Worm (Caenorhabditis elegans) whole organism, dauer: ENCODE data around the gene phyh-1.

Source experiments
- unc-62 ChIP-seq: sonication (generic microtip); optimal IDR thresholded peaks from 2 replicates; lab custom pipeline; 2017; ENCODE audit warnings: missing biosample characterization, missing genetic modification reagents, missing genetic modification characterization

Gene phyh-1

ce11 chrIV:17278861-17279591 lies 19.8 kb upstream of the phyh-1 start, which contains the start of gene hsp-1:
Gene hsp-1 (plus strand): TSS chrIV:17278959.
- no peak for TF ChIP-seq unc-62 (GFP tag; lab: Kevin White, UChicago)

ce11 chrIV:17278363-17278762 lies 19.2 kb upstream of the phyh-1 start:
- no peak for TF ChIP-seq unc-62 (GFP tag; lab: Kevin White, UChicago)

- no peak for TF ChIP-seq unc-62 (GFP tag; lab: Kevin White, UChicago)
These were observed 18.4 kb upstream of the phyh-1 start for ce11 chrIV:17277459-17278173.

ce11 chrIV:17276705-17277458 lies 17.7 kb upstream of the phyh-1 start, which contains the start of gene clec-196:
Gene clec-196 (plus strand): TSS chrIV:17276956.
- TF ChIP-seq unc-62 (GFP tag; lab: Kevin White, UChicago): no peak

- TF ChIP-seq unc-62 (GFP tag; lab: Kevin White, UChicago): no peak
These were observed 16.1 kb upstream of the phyh-1 start, which contains the start of gene lhfp-4 for ce11 chrIV:17275281-17275680. Gene lhfp-4 (plus strand): TSS chrIV:17275581.

DNA sequence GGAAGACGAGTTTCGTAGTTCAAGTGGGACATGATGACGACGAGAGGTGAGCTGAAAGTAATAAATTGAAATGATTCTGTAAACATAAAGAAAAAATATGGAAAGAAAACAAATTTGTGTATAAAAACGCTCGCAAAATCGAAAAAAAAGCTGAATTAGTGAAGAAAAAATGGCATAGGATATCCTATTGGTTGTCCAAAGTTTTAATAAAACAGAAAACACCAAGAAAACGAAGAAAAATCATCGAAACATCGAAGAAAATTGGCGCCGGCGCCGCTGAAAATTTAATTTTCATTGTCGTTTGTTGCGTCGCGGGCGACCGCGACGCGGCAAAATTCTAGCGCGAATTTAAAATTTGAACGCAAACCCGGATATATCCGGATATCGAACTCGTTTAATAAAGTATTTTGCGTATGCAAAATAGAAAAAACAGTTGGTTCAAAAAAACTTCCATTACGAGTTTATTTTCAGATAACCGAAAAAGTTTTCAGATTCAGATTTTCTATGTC lies 14.4 kb upstream of the phyh-1 start, which contains the start of gene gln-5:
TSS of gene gln-5 (minus strand) at position 51 of the 509 bp plus-strand sequence.
- TF ChIP-seq unc-62 (GFP tag; lab: Kevin White, UChicago): no peak

DNA sequence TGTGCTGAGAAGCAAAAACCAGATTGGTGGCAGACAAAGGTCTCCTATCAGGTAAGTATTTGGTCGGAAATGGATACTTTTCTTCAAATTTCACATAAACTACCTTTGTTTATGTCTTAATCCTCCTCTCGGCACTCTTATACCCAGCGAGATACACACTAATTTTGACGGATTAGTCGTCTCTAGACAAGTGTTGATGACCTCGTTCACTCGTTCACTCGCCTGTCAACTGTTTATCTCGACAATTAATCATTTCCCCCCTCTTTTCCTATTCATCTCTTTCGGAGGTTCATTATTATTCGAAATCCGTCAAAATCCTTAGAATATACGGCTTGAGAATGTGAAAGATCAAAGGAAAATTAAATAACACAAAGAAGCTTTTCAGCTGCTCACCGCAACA lies 10.5 kb upstream of the phyh-1 start:
- no peak for TF ChIP-seq unc-62 (GFP tag; lab: Kevin White, UChicago)

DNA sequence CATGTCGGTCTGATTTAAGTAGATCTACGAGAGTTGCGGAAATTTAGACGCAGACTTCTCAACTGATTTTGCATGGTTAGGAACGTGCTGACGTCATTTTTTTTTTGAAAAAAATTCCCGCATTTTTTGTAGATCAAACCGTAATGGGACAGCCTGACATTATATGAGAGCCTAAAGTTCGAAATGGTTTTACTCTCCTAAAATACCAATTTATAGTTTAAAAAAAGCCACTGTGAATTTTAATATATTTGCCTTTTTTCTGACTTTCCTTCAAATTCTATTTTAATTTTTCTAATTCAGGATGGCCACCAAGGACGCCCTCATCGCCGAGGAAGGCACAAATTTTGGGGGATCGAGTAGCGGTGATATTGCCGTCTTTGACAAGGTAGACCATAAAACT lies 9.8 kb upstream of the phyh-1 start, which contains the start of gene atgp-1:
TSS of gene atgp-1 (plus strand) at position 301 of the 400 bp plus-strand sequence.
- no peak for TF ChIP-seq unc-62 (GFP tag; lab: Kevin White, UChicago)

- no peak for TF ChIP-seq unc-62 (GFP tag; lab: Kevin White, UChicago)
These were observed 9.4 kb upstream of the phyh-1 start for ce11 chrIV:17268628-17269027.

- TF ChIP-seq unc-62 (GFP tag; lab: Kevin White, UChicago): no peak
These were observed 8.9 kb upstream of the phyh-1 start for ce11 chrIV:17268069-17268468.

DNA sequence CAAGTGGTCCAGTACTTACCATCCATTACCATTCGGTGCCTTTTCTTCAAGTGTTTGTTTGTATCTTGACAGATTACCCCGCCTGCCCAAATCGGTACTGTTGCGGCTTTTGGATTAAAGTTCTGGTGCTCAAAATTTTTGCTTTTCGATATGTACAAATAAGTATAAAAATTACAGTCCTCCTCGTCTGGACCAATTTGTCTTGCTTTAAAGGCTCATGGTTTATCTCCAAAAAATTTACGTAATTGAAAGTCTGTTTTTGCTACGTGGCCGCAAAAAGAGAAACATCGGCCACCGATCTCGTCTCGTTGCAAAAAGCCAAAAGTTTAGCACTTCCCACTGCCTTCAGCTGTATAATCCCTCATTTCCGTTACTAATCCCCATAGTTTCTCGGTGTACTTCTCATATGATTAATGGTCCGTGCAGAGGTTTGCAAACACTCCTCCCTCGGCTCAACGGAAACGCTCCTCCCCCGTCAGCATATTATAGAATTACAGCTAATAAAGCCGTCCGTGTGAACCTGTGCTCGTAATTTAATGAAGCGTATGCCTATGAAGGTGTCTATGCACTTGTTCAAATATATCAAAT lies 8.2 kb upstream of the phyh-1 start:
- no peak for TF ChIP-seq unc-62 (GFP tag; lab: Kevin White, UChicago)

DNA sequence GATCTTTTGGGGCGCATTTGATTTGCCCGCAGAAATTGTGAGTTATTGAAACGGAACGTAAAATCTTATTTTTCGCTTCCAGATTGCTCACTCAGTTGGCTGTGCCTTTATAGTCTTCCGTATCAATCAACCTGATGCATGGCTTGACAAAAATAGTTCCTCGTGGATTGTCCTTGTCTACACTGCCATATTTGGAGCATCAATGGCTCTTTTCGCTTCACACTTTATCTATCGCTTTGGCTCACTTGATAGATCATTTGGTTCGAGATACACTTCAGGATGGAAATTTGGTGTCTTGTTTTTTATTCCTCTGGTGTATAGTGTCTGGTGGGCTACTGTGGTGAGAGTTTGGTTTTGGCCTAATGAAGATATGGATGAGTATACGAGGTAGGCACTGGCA lies 6.5 kb upstream of the phyh-1 start:
- no peak for TF ChIP-seq unc-62 (GFP tag; lab: Kevin White, UChicago)

- TF ChIP-seq unc-62 (GFP tag; lab: Kevin White, UChicago): no peak
These were observed 6.1 kb upstream of the phyh-1 start, which contains the start of gene str-187 for ce11 chrIV:17265279-17265678. Gene str-187 (plus strand): TSS chrIV:17265579.

DNA sequence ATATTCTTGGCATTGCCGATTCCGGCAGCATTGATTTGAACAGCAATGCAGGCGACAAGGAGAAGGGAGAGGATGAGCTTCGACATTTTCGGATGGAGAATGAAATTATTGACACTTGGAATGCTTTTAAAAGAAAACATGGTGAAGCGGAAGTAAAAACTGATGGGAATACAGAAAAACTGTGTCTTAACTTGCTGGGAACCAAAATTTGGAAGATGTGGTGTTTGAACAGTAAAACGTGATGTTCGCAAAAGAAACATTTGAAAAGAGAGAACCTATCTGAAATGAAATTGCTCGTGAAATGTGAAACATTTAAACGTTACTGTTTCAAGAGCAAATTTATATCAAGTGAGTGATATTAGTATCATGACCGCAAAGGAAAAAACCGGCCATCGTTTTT lies 5.5 kb upstream of the phyh-1 start, which contains the start of gene F26D10.13:
TSS of gene F26D10.13 (minus strand) at position 101 of the 400 bp plus-strand sequence.
- no peak for TF ChIP-seq unc-62 (GFP tag; lab: Kevin White, UChicago)

DNA sequence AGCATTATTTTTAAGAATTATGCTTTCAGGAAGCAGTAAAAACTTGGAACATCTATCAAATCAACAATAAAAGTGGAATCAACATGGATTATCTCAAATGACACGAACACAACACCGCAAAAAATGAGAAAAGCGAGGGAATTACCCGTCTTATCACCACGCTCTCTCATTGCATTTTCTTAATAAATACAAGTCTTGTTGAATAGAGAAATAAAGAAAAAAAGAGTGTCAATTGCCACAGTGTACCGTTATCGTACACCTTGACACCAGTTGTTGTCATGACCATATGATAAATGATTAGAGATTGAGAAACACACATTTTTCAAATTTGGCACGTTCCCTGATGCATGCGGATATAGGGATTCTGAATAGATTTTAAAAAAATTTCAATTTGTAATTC lies 4.5 kb upstream of the phyh-1 start:
- TF ChIP-seq unc-62 (GFP tag; lab: Kevin White, UChicago): no peak
